Fruit fly (Drosophila melanogaster): ENCODE results near the gene Myo28B1.

DNA sequence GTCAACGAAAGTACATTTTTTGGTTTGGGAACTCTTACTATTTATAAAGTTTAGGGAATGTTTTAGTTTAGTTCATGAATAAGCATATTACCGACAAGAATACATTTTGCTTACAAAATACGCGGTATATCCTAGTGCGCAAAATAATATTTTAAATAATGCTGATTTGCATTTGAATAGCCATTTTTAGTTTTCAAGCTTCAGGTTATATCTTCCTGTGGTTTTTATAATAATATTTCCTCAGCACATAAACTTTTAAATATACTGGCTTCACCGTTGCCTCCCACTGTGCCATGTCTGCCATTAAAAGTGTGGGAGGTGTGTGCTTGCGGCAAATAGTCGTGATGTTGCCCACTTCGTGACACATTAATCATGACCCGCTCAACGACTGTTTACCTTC, 5.8 kb upstream of the Myo28B1 start:
- no peak for TF ChIP-seq insv (optimal IDR thresholded peaks at IDR 0.05)
- no peak for TF ChIP-seq psq (optimal IDR thresholded peaks at IDR 0.05)

All from Kc167 (cell line).